Fruit fly (Drosophila melanogaster) whole organism, prepupa: ENCODE results near the gene Pde9.
A peak's percentile ranks its signal among the peaks of the same experiment; 100 is the strongest.

Source experiments
- Blimp-1 ChIP-seq: fragments of 200-800 bp; sonication (Bioruptor generic); optimal IDR thresholded peaks from 3 replicates; lab custom pipeline; 2017; ENCODE audit warnings: missing biosample characterization, missing genetic modification characterization, mild to moderate bottlenecking, moderate library complexity, missing genetic modification reagents
- CG10631 ChIP-seq: fragments of 200-800 bp; sonication (Bioruptor generic); optimal IDR thresholded peaks from 2 replicates; lab custom pipeline; 2016; ENCODE audit warnings: missing biosample characterization, missing genetic modification characterization
- CG10669 ChIP-seq: fragments of 200-800 bp; sonication (Bioruptor generic); optimal IDR thresholded peaks from 3 replicates; lab custom pipeline; 2018; ENCODE audit warnings: missing biosample characterization, mild to moderate bottlenecking, missing genetic modification characterization, moderate library complexity
- CG11294 ChIP-seq: fragments of 200-800 bp; sonication (Bioruptor generic); IDR thresholded peaks from 2 replicates; pipeline ENCODE4 v1.3.6; 2022; ENCODE audit warnings: missing biosample characterization, missing genetic modification characterization
- CG11762 ChIP-seq: fragments of 200-800 bp; sonication (Bioruptor generic); optimal IDR thresholded peaks from 3 replicates; lab custom pipeline; 2016; ENCODE audit warnings: missing biosample characterization, missing genetic modification characterization; ENCODE audit not compliant: insufficient read depth
- CG11902 ChIP-seq: fragments of 200-800 bp; sonication (Bioruptor generic); optimal IDR thresholded peaks from 3 replicates; lab custom pipeline; 2016; ENCODE audit warnings: missing biosample characterization, missing genetic modification characterization
- CG15336 ChIP-seq: fragments of 200-800 bp; sonication (Bioruptor generic); IDR thresholded peaks from 2 replicates; pipeline ENCODE4 v1.3.6; 2022; ENCODE audit warnings: missing biosample characterization, missing genetic modification characterization
- CG1621 ChIP-seq: fragments of 200-800 bp; sonication (Bioruptor generic); optimal IDR thresholded peaks from 3 replicates; lab custom pipeline; 2018; ENCODE audit warnings: missing biosample characterization, mild to moderate bottlenecking, missing genetic modification characterization
- CG16779 ChIP-seq: fragments of 200-800 bp; sonication (Bioruptor generic); optimal IDR thresholded peaks from 3 replicates; lab custom pipeline; 2017; ENCODE audit warnings: missing biosample characterization, mild to moderate bottlenecking, missing genetic modification characterization
- CG3032 ChIP-seq: fragments of 200-800 bp; optimal IDR thresholded peaks from 2 replicates; lab custom pipeline; 2019; ENCODE audit warnings: missing biosample characterization, mild to moderate bottlenecking, missing genetic modification characterization, moderate library complexity
- CG31627 ChIP-seq: fragments of 200-800 bp; sonication (Bioruptor generic); optimal IDR thresholded peaks from 3 replicates; lab custom pipeline; 2016; ENCODE audit warnings: missing biosample characterization, missing genetic modification characterization
- CG32006 ChIP-seq: fragments of 200-800 bp; sonication (Bioruptor generic); optimal IDR thresholded peaks from 3 replicates; lab custom pipeline; 2017; ENCODE audit warnings: missing biosample characterization, mild to moderate bottlenecking, missing genetic modification characterization
- CG34406 ChIP-seq: fragments of 200-800 bp; sonication (Bioruptor generic); optimal IDR thresholded peaks from 3 replicates; lab custom pipeline; 2016; ENCODE audit warnings: missing biosample characterization, missing genetic modification characterization
- CG3919 ChIP-seq: fragments of 200-800 bp; sonication (Bioruptor generic); optimal IDR thresholded peaks from 3 replicates; lab custom pipeline; 2016; ENCODE audit warnings: missing biosample characterization, missing genetic modification characterization
- CG4318 ChIP-seq: fragments of 200-800 bp; sonication (Bioruptor generic); optimal IDR thresholded peaks from 3 replicates; lab custom pipeline; 2017; ENCODE audit warnings: missing biosample characterization, mild to moderate bottlenecking, missing genetic modification characterization
- CG6163 ChIP-seq: fragments of 200-800 bp; sonication (Bioruptor generic); IDR thresholded peaks from 3 replicates; pipeline ENCODE4 v1.3.6; 2022; ENCODE audit warnings: missing biosample characterization, missing genetic modification characterization
- CG6276 ChIP-seq: fragments of 200-800 bp; sonication (Bioruptor generic); optimal IDR thresholded peaks from 2 replicates; lab custom pipeline; 2017; ENCODE audit warnings: missing biosample characterization, mild to moderate bottlenecking, missing genetic modification characterization
- CG6792 ChIP-seq: fragments of 200-800 bp; sonication (Bioruptor generic); optimal IDR thresholded peaks from 3 replicates; lab custom pipeline; 2016; ENCODE audit warnings: missing biosample characterization, missing genetic modification characterization
- CG6808 ChIP-seq: fragments of 200-800 bp; sonication (Bioruptor generic); optimal IDR thresholded peaks from 3 replicates; lab custom pipeline; 2017; ENCODE audit warnings: missing biosample characterization, missing genetic modification characterization, mild to moderate bottlenecking, moderate library complexity, missing genetic modification reagents
- CG6854 ChIP-seq: fragments of 200-800 bp; sonication (Bioruptor generic); optimal IDR thresholded peaks from 2 replicates; lab custom pipeline; 2017; ENCODE audit warnings: missing biosample characterization, mild to moderate bottlenecking, missing genetic modification characterization
- CG7368 ChIP-seq: fragments of 200-800 bp; sonication (Bioruptor generic); optimal IDR thresholded peaks from 3 replicates; lab custom pipeline; 2016; ENCODE audit warnings: missing biosample characterization, missing genetic modification characterization
- CG8119 ChIP-seq: fragments of 200-800 bp; sonication (Bioruptor generic); IDR thresholded peaks from 3 replicates; pipeline ENCODE4 v1.3.6; 2022; ENCODE audit warnings: missing biosample characterization, missing genetic modification characterization
- CG8632 ChIP-seq: fragments of 200-800 bp; sonication (Bioruptor generic); optimal IDR thresholded peaks from 3 replicates; lab custom pipeline; 2016; ENCODE audit warnings: missing biosample characterization, missing genetic modification characterization
- CG9139 ChIP-seq: fragments of 200-800 bp; sonication (Bioruptor generic); optimal IDR thresholded peaks from 3 replicates; lab custom pipeline; 2017; ENCODE audit warnings: missing biosample characterization, mild to moderate bottlenecking, missing genetic modification characterization
- Eip75B ChIP-seq: fragments of 200-800 bp; sonication (Bioruptor generic); optimal IDR thresholded peaks from 3 replicates; lab custom pipeline; 2016; ENCODE audit warnings: missing biosample characterization, missing genetic modification characterization
- Eip93F ChIP-seq: fragments of 200-800 bp; sonication (Bioruptor generic); optimal IDR thresholded peaks from 2 replicates; lab custom pipeline; 2016; ENCODE audit warnings: missing biosample characterization, mild to moderate bottlenecking, missing genetic modification characterization
- Ets21C ChIP-seq: fragments of 200-800 bp; sonication (Bioruptor generic); optimal IDR thresholded peaks from 3 replicates; lab custom pipeline; 2016; ENCODE audit warnings: missing biosample characterization, missing genetic modification characterization
- Ets96B ChIP-seq: fragments of 200-800 bp; optimal IDR thresholded peaks from 2 replicates; lab custom pipeline; 2019; ENCODE audit warnings: missing biosample characterization, mild to moderate bottlenecking, missing genetic modification characterization, moderate library complexity
- Gug ChIP-seq: fragments of 200-800 bp; sonication (Bioruptor generic); IDR thresholded peaks from 2 replicates; pipeline ENCODE4 v1.3.6; 2022; ENCODE audit warnings: missing biosample characterization, missing genetic modification characterization
- Hr38 ChIP-seq: sonication (Bioruptor generic); optimal IDR thresholded peaks from 2 replicates; lab custom pipeline; 2016; ENCODE audit warnings: missing biosample characterization, missing genetic modification characterization
- Hr39 ChIP-seq: fragments of 200-800 bp; sonication (Bioruptor generic); optimal IDR thresholded peaks from 2 replicates; lab custom pipeline; 2016; ENCODE audit warnings: missing biosample characterization, missing genetic modification characterization
- Hr4 ChIP-seq: fragments of 200-800 bp; sonication (Bioruptor generic); optimal IDR thresholded peaks from 3 replicates; lab custom pipeline; 2016; ENCODE audit warnings: missing biosample characterization, missing genetic modification characterization
- Lpt ChIP-seq: fragments of 200-800 bp; sonication (Bioruptor generic); optimal IDR thresholded peaks from 3 replicates; lab custom pipeline; 2016; ENCODE audit warnings: missing biosample characterization, missing genetic modification characterization
- OdsH ChIP-seq: fragments of 200-800 bp; sonication (Bioruptor generic); optimal IDR thresholded peaks from 3 replicates; lab custom pipeline; 2016; ENCODE audit warnings: missing biosample characterization, missing genetic modification characterization
- Smox ChIP-seq: fragments of 200-800 bp; sonication (Bioruptor generic); optimal IDR thresholded peaks from 3 replicates; lab custom pipeline; 2016; ENCODE audit warnings: missing biosample characterization, missing genetic modification characterization
- Sox102F ChIP-seq: fragments of 200-800 bp; sonication (Bioruptor generic); optimal IDR thresholded peaks from 2 replicates; lab custom pipeline; 2016; ENCODE audit warnings: missing biosample characterization, mild to moderate bottlenecking, missing genetic modification characterization
- Sox14 ChIP-seq: fragments of 200-800 bp; sonication (Bioruptor generic); optimal IDR thresholded peaks from 3 replicates; lab custom pipeline; 2016; ENCODE audit warnings: missing biosample characterization, missing genetic modification characterization
- Sox15 ChIP-seq: fragments of 200-800 bp; sonication (Bioruptor generic); optimal IDR thresholded peaks from 3 replicates; lab custom pipeline; 2016; ENCODE audit warnings: missing biosample characterization, missing genetic modification characterization
- achi ChIP-seq: fragments of 200-800 bp; sonication (Bioruptor generic); optimal IDR thresholded peaks from 3 replicates; lab custom pipeline; 2016; ENCODE audit warnings: missing biosample characterization, missing genetic modification characterization
- acj6 ChIP-seq: fragments of 200-800 bp; sonication (Bioruptor generic); optimal IDR thresholded peaks from 3 replicates; lab custom pipeline; 2016; ENCODE audit warnings: missing biosample characterization, missing genetic modification characterization
- cyc ChIP-seq: fragments of 200-800 bp; sonication (Bioruptor generic); optimal IDR thresholded peaks from 3 replicates; lab custom pipeline; 2016; ENCODE audit warnings: missing biosample characterization, missing genetic modification characterization
- eg ChIP-seq: fragments of 200-800 bp; sonication (Bioruptor generic); IDR thresholded peaks from 3 replicates; pipeline ENCODE4 v1.3.6; 2022; ENCODE audit warnings: missing biosample characterization, missing genetic modification characterization
- esn ChIP-seq: fragments of 200-800 bp; sonication (Bioruptor generic); optimal IDR thresholded peaks from 2 replicates; lab custom pipeline; 2016; ENCODE audit warnings: missing biosample characterization, mild to moderate bottlenecking, missing genetic modification characterization, moderate library complexity
- fd85E ChIP-seq: fragments of 200-800 bp; sonication (Bioruptor generic); optimal IDR thresholded peaks from 3 replicates; lab custom pipeline; 2016; ENCODE audit warnings: missing biosample characterization, missing genetic modification characterization
- fkh ChIP-seq: fragments of 200-800 bp; sonication (Bioruptor generic); optimal IDR thresholded peaks from 3 replicates; lab custom pipeline; 2017; ENCODE audit warnings: missing biosample characterization, mild to moderate bottlenecking, missing genetic modification characterization, moderate library complexity
- lz ChIP-seq: fragments of 200-800 bp; sonication (Bioruptor generic); optimal IDR thresholded peaks from 3 replicates; lab custom pipeline; 2016; ENCODE audit warnings: missing biosample characterization, missing genetic modification characterization
- pdm3 ChIP-seq: fragments of 200-800 bp; sonication (Bioruptor generic); optimal IDR thresholded peaks from 3 replicates; lab custom pipeline; 2016; ENCODE audit warnings: missing biosample characterization, missing genetic modification characterization
- salr ChIP-seq, 2 experiments: fragments of 200-800 bp; sonication (Bioruptor generic); optimal IDR thresholded peaks; 3 replicates each; lab custom pipeline; 2016 to 2018; ENCODE audit warnings: missing biosample characterization in 2 of 2, missing genetic modification characterization in 2 of 2, mild to moderate bottlenecking in 1 of 2
- spab ChIP-seq: fragments of 200-800 bp; sonication (Bioruptor generic); optimal IDR thresholded peaks from 2 replicates; lab custom pipeline; 2017; ENCODE audit warnings: missing biosample characterization, mild to moderate bottlenecking, missing genetic modification characterization, missing genetic modification reagents
- ss ChIP-seq, 2 experiments: fragments of 200-800 bp; sonication (Bioruptor generic); optimal IDR thresholded peaks; 2 replicates in 1 of 2; 3 replicates in 1 of 2; lab custom pipeline; 2017 to 2018; ENCODE audit warnings: mild to moderate bottlenecking in 2 of 2, missing biosample characterization in 2 of 2, missing genetic modification characterization in 2 of 2, moderate library complexity in 1 of 2
- svp ChIP-seq: fragments of 200-800 bp; sonication (Bioruptor generic); peaks from one replicate; lab custom pipeline; 2016; ENCODE audit warnings: missing biosample characterization, missing genetic modification characterization

Pde9 gene

dm6 chrX:12760466-12761133, 136.5 kb downstream of the Pde9 start, which contains the start of gene Paics:
Gene Paics, minus strand, starts transcription at chrX:12760617.
- TF ChIP-seq Ets21C (GFP tag; lab: Kevin White, UChicago) = no peak
- TF ChIP-seq svp = peak; percentile 93
- peak; percentile 39 for TF ChIP-seq CG8632 (GFP tag; lab: Kevin White, UChicago)
- TF ChIP-seq CG6163 (GFP tag; lab: Robert Waterston, UW) = peak; percentile 47; the same call in 1 of the 3 replicates
- peak; percentile 55 for TF ChIP-seq CG16779 (tag; lab: Kevin White, UChicago)
- peak; percentile 34 for TF ChIP-seq CG6792
- peak; percentile 18 for TF ChIP-seq Sox102F (GFP tag; lab: Kevin White, UChicago)
- TF ChIP-seq Blimp-1 (GFP tag; lab: Kevin White, UChicago) = no peak
- TF ChIP-seq CG4318 (GFP tag; lab: Kevin White, UChicago) = peak; percentile 25
- peak; percentile 69 for TF ChIP-seq lz (GFP tag; lab: Kevin White, UChicago)
- peak; percentile 32 for TF ChIP-seq Sox15 (GFP tag; lab: Kevin White, UChicago)
- peak; percentile 44 for TF ChIP-seq Ets96B (tag; lab: Kevin White, UChicago)
- peak; percentile 56 for TF ChIP-seq OdsH
- peak in 1 of 2 experiments; percentile 41 for TF ChIP-seq salr (GFP tag; optimal IDR thresholded peaks at IDR 0.05; lab: Kevin White, UChicago)
- TF ChIP-seq CG11762 (GFP tag; lab: Kevin White, UChicago) = peak; percentile 6
- TF ChIP-seq eg (GFP tag; lab: Robert Waterston, UW) = peak; percentile 43; the same call in 2 of the 3 replicates
- TF ChIP-seq CG7368 (GFP tag; lab: Kevin White, UChicago) = peak; percentile 28
- peak; percentile 43 for TF ChIP-seq CG3919 (GFP tag; lab: Kevin White, UChicago)
- TF ChIP-seq CG11294 (GFP tag; lab: Robert Waterston, UW) = no peak
- peak; percentile 34 for TF ChIP-seq CG31627 (GFP tag; lab: Kevin White, UChicago)
- TF ChIP-seq CG3032 (tag; lab: Kevin White, UChicago) = peak; percentile 75
- peak; percentile 40 for TF ChIP-seq Smox (GFP tag; lab: Kevin White, UChicago)
- TF ChIP-seq CG9139 (GFP tag; lab: Kevin White, UChicago) = peak; percentile 4
- TF ChIP-seq spab = peak; percentile 48
- no peak for TF ChIP-seq CG1621 (tag; lab: Kevin White, UChicago)
- TF ChIP-seq cyc (GFP tag; lab: Kevin White, UChicago) = peak; percentile 42
- peak; percentile 58; the same call in 2 of the 3 replicates for TF ChIP-seq CG8119 (GFP tag; lab: Robert Waterston, UW)
- no peak for TF ChIP-seq fd85E (GFP tag; lab: Kevin White, UChicago)
- TF ChIP-seq Hr38 (GFP tag; lab: Kevin White, UChicago) = no peak
- TF ChIP-seq Hr39 (GFP tag; lab: Kevin White, UChicago) = peak; percentile 43
- peak; percentile 33 for TF ChIP-seq pdm3 (GFP tag; lab: Kevin White, UChicago)
- peak; percentile 56; the same call in 1 of the 2 replicates for TF ChIP-seq CG15336 (GFP tag; lab: Robert Waterston, UW)
- peak; percentile 41 for TF ChIP-seq Gug (GFP tag; lab: Robert Waterston, UW)
- peak; percentile 76 for TF ChIP-seq acj6 (GFP tag; lab: Kevin White, UChicago)
- peak; percentile 65 for TF ChIP-seq CG10631 (GFP tag; lab: Kevin White, UChicago)
- no peak for TF ChIP-seq CG11902
- peak; percentile 69 for TF ChIP-seq Hr4 (GFP tag; lab: Kevin White, UChicago)
- peak; percentile 77 for TF ChIP-seq Eip75B (GFP tag; lab: Kevin White, UChicago)
- TF ChIP-seq CG6808 (GFP tag; lab: Kevin White, UChicago) = peak; percentile 52
- peak; percentile 69 for TF ChIP-seq CG32006 (GFP tag; lab: Kevin White, UChicago)
- TF ChIP-seq CG6276 = no peak
- peak; percentile 50 for TF ChIP-seq achi (GFP tag; lab: Kevin White, UChicago)
- peak; percentile 46 for TF ChIP-seq Sox14
- no peak for TF ChIP-seq Eip93F (GFP tag; lab: Kevin White, UChicago)
- no peak for TF ChIP-seq CG6854 (GFP tag; lab: Kevin White, UChicago)
- TF ChIP-seq ss (GFP tag; optimal IDR thresholded peaks at IDR 0.05; lab: Kevin White, UChicago) = peak; percentile 69 to 76
- TF ChIP-seq CG34406 (GFP tag; lab: Kevin White, UChicago) = peak; percentile 23
- TF ChIP-seq CG10669 (GFP tag; lab: Kevin White, UChicago) = peak; percentile 61
- peak; percentile 4 for TF ChIP-seq fkh
- TF ChIP-seq esn = peak; percentile 55
- TF ChIP-seq Lpt (GFP tag; lab: Kevin White, UChicago) = no peak
